Worm (Caenorhabditis elegans): Measurements from ENCODE around the gene srh-276.

DNA sequence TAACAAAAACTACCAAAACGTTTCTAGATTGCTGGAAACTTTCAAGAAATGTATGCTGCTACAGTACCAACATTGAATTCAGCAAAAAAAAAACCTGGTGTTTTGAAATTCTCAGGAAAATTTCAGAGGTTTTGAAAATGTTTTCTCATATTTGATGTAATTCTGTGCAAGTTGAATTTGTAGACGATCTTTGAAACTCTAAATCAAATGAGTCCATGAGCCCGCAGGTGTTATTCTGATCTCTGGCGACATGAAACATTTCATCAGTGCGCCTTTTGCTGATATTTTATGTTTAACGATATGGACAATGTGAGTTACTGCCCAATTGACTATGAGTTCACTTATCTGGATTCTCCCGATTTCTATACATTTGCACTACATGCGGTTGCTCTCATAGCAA, 35.5 kb upstream of the srh-276 start, which contains the start of gene srh-218:
- no peak for TF ChIP-seq F13H6.1 (tag; optimal IDR thresholded peaks at IDR 0.05)
- no peak for TF ChIP-seq unc-55 (GFP tag; optimal IDR thresholded peaks at IDR 0.05)
- TF ChIP-seq ama-1 (optimal IDR thresholded peaks at IDR 0.05): no peak
- no peak for TF ChIP-seq nhr-23 (tag; optimal IDR thresholded peaks at IDR 0.05)
- TF ChIP-seq lin-13 (GFP tag; optimal IDR thresholded peaks at IDR 0.05): no peak
- no peak for TF ChIP-seq nhr-129 (tag; optimal IDR thresholded peaks at IDR 0.05)
- TF ChIP-seq nhr-11 (tag; optimal IDR thresholded peaks at IDR 0.05): no peak
- TF ChIP-seq elt-3 (tag; optimal IDR thresholded peaks at IDR 0.05): no peak
- TF ChIP-seq snpc-4 (tag; optimal IDR thresholded peaks at IDR 0.05): no peak
- TF ChIP-seq nhr-237 (tag; optimal IDR thresholded peaks at IDR 0.05): no peak
